Fruit fly (Drosophila melanogaster): ENCODE measurements around the gene CG31676.
A peak's percentile ranks its signal among the peaks of the same experiment; 100 is the strongest.

CG31676 gene

DNA sequence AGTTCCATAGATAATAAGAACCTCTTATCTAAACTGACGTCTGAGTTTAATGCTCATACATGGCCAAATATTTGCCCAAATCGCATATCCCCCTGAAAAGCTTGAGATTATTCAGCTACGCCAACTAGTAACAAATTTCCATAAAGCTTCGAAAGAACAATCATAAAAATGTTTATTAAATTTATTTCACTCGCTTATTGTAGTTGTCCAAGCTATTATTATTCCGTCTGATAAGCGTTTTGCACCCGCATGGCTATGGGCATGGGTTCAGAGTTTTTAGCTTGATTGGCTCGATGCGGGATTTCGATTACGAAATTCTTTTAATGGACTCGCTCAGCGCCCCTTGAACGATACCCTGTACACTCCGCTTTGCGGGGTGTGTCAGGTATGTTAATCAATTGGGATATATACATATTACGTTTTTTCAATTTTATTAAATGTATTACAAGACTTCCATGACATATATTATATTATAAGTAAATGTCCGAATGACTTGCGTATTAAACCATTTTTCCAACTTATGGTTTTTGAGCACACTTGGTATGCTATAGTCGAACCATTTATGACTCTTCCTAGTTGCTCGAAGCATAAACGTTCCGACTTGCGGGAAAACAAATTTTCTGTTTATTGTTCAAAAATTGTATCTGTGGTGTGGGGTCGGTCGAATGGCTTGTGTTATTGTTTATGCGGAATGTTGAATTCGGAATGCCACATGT, 34.8 kb upstream of the CG31676 start (continued):
- TF ChIP-seq CG16815 (GFP tag; optimal IDR thresholded peaks at IDR 0.05) (peak; percentile 94), Mrtf (GFP tag; IDR thresholded peaks at IDR 0.05) (peak; percentile 90), Dp (GFP tag; optimal IDR thresholded peaks at IDR 0.05) (peak; percentile 12), CG34376 (GFP tag; optimal IDR thresholded peaks at IDR 0.05) (peak; percentile 92), sens-2 (GFP tag; IDR thresholded peaks at IDR 0.05) (peak; percentile 74), toy (GFP tag; IDR thresholded peaks at IDR 0.05) (peak; percentile 86), CG15696 (tag; optimal IDR thresholded peaks at IDR 0.05) (peak; percentile 84), HmgD (GFP tag; optimal IDR thresholded peaks at IDR 0.05) (peak; percentile 12), CG9876 (GFP tag; optimal IDR thresholded peaks at IDR 0.05) (peak; percentile 34), unc-4 (GFP tag; IDR thresholded peaks at IDR 0.05; ENCODE audit: partially characterized antibody) (peak; percentile 15; the same call in 1 of the 2 replicates), Mes4 (GFP tag; optimal IDR thresholded peaks at IDR 0.05) (peak; percentile 70), dmrt99B (tag; optimal IDR thresholded peaks at IDR 0.05) (peak; percentile 97), sens (GFP tag) (peak; percentile 94), esg (GFP tag; conservative IDR thresholded peaks at IDR 0.05) (peak; percentile 95), CG11504 (tag; optimal IDR thresholded peaks at IDR 0.05) (peak; percentile 95), kni (GFP tag; optimal IDR thresholded peaks at IDR 0.05) (peak; percentile 5), Poxn (GFP tag; IDR thresholded peaks at IDR 0.05) (peak; percentile 87), CG1024 (GFP tag; IDR thresholded peaks at IDR 0.05) (peak; percentile 69), Fer1 (GFP tag; optimal IDR thresholded peaks at IDR 0.05) (peak; percentile 98), Nf-YA (GFP tag; IDR thresholded peaks at IDR 0.05) (peak; percentile 87), ERR (GFP tag; optimal IDR thresholded peaks at IDR 0.05) (peak; percentile 43), CG8478 (optimal IDR thresholded peaks at IDR 0.05) (no peak), az2 (GFP tag; optimal IDR thresholded peaks at IDR 0.05) (peak; percentile 95), CG8388 (GFP tag; optimal IDR thresholded peaks at IDR 0.05) (peak; percentile 95), bigmax (GFP tag; optimal IDR thresholded peaks at IDR 0.05) (peak; percentile 64), sug (tag; optimal IDR thresholded peaks at IDR 0.05) (peak; percentile 93), tin (GFP tag; optimal IDR thresholded peaks at IDR 0.05) (peak; percentile 90), CG4730 (GFP tag; IDR thresholded peaks at IDR 0.05) (peak; percentile 95), MESR4 (GFP tag; optimal IDR thresholded peaks at IDR 0.05) (peak; percentile 58), Elba2 (GFP tag; optimal IDR thresholded peaks at IDR 0.05) (peak; percentile 18), D19B (GFP tag; optimal IDR thresholded peaks at IDR 0.05) (peak; percentile 100), CG31388 (GFP tag; optimal IDR thresholded peaks at IDR 0.05) (peak; percentile 89), CG10654 (GFP tag; optimal IDR thresholded peaks at IDR 0.05) (peak; percentile 91), CG18476 (GFP tag; optimal IDR thresholded peaks at IDR 0.05) (peak; percentile 88), p53 (GFP tag; optimal IDR thresholded peaks at IDR 0.05) (peak; percentile 18), ro (GFP tag; IDR thresholded peaks at IDR 0.05) (peak; percentile 89), CG6854 (GFP tag; optimal IDR thresholded peaks at IDR 0.05) (peak; percentile 92), Mad (GFP tag; optimal IDR thresholded peaks at IDR 0.05) (peak; percentile 90), CG13287 (GFP tag; IDR thresholded peaks at IDR 0.05; ENCODE audit: partially characterized antibody) (peak; percentile 78), NFAT (GFP tag; IDR thresholded peaks at IDR 0.05) (peak; percentile 90), CG17568 (GFP tag; optimal IDR thresholded peaks at IDR 0.05) (peak; percentile 93), tna (GFP tag; IDR thresholded peaks at IDR 0.05; ENCODE audit: partially characterized antibody) (peak; percentile 88), CG13894 (tag; optimal IDR thresholded peaks at IDR 0.05) (peak; percentile 93), CkIIα-i1 (GFP tag; IDR thresholded peaks at IDR 0.05) (peak; percentile 53; the same call in 1 of the 2 replicates), B-H2 (GFP tag; optimal IDR thresholded peaks at IDR 0.05) (peak; percentile 81), odd (GFP tag; optimal IDR thresholded peaks at IDR 0.05) (peak; percentile 94), Bdp1 (GFP tag; optimal IDR thresholded peaks at IDR 0.05) (peak; percentile 77), CG6654 (GFP tag; optimal IDR thresholded peaks at IDR 0.05) (peak; percentile 84), ewg (GFP tag; optimal IDR thresholded peaks at IDR 0.05) (peak; percentile 89), dimm (GFP tag; IDR thresholded peaks at IDR 0.05) (peak; percentile 86)

Data from whole organism, embryonic.